Worm (Caenorhabditis elegans) whole organism, L4/young adult: ENCODE results near the gene F46F2.3.

Experiments
- W03F9.2 ChIP-seq: fragments of 150-350 bp; optimal IDR thresholded peaks from 2 replicates; lab custom pipeline; 2014; ENCODE audit warnings: missing biosample characterization, missing genetic modification characterization
- dao-5 ChIP-seq: sonication (generic microtip); optimal IDR thresholded peaks from 2 replicates; lab custom pipeline; 2016; ENCODE audit warnings: missing genotype, missing genetic modification characterization, moderate library complexity, missing compliant biosample characterization

ce11 chrX:15281248-15281647, 21.2 kb upstream of the F46F2.3 start:
- TF ChIP-seq dao-5 (no peak), W03F9.2 (tag; lab: Kevin White, UChicago) (no peak)
